Fruit fly (Drosophila melanogaster): ENCODE measurements around the gene CG9967.

dm6 chr2L:2364200-2364754, 7.1 kb upstream of the CG9967 start:
- TF ChIP-seq kay (GFP tag; ENCODE audit: borderline replicate concordance) = no peak
- TF ChIP-seq CG14711 (tag; optimal IDR thresholded peaks at IDR 0.05) = no peak
- TF ChIP-seq CG33017 (tag; optimal IDR thresholded peaks at IDR 0.05) = no peak
- TF ChIP-seq Crg-1 (GFP tag; optimal IDR thresholded peaks at IDR 0.05) = no peak
- no peak for TF ChIP-seq CG7045 (GFP tag; optimal IDR thresholded peaks at IDR 0.05)
